Worm (Caenorhabditis elegans) whole organism, L4/young adult: ENCODE results near the gene fipr-4.

Experiments
- W03F9.2 ChIP-seq: fragments of 150-350 bp; optimal IDR thresholded peaks from 2 replicates; lab custom pipeline; 2014; ENCODE audit warnings: missing biosample characterization, missing genetic modification characterization
- dao-5 ChIP-seq: sonication (generic microtip); optimal IDR thresholded peaks from 2 replicates; lab custom pipeline; 2016; ENCODE audit warnings: missing genotype, missing genetic modification characterization, moderate library complexity, missing compliant biosample characterization
- him-1 ChIP-seq: sonication (generic microtip); optimal IDR thresholded peaks from 2 replicates; lab custom pipeline; 2016; ENCODE audit warnings: missing genotype, missing genetic modification reagents, missing genetic modification characterization, missing compliant biosample characterization

The fipr-4 gene

ce11 chrV:10247673-10248239 is 19.5 kb upstream of the fipr-4 start:
- TF ChIP-seq him-1, result no peak
- TF ChIP-seq dao-5 (tag; lab: Kevin White, UChicago), result no peak
- TF ChIP-seq W03F9.2 (tag; lab: Kevin White, UChicago), result no peak

ce11 chrV:10246967-10247366 is 18.7 kb upstream of the fipr-4 start:
- TF ChIP-seq him-1, result no peak
- TF ChIP-seq dao-5 (tag; lab: Kevin White, UChicago), result no peak
- no peak for TF ChIP-seq W03F9.2 (tag; lab: Kevin White, UChicago)

DNA sequence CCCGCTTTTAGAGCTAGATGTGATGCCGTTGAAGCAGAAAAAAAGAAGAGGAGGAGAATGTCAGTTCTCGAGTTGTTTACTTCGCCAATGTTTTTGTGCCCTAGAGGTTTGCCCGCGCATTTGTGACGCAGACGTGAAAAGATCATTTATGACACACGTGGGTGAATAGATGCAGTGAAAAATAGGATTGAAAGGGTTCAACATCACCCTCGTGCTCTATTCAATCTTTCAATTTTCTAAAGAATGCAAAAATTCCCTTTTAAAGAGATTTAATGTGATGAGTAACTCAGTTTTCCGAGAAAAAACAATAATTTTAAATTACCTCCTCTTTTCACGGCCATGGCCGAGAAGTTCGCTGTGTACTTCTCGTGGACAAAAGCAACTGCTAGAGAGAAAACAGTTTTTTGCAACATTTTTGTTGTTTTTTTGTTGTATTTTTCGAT is 18.2 kb upstream of the fipr-4 start:
- no peak for TF ChIP-seq dao-5 (tag; lab: Kevin White, UChicago)
- TF ChIP-seq him-1, result no peak
- TF ChIP-seq W03F9.2 (tag; lab: Kevin White, UChicago), result no peak

ce11 chrV:10245615-10246014 is 17.4 kb upstream of the fipr-4 start:
- TF ChIP-seq him-1 (no peak), W03F9.2 (tag; lab: Kevin White, UChicago) (no peak), dao-5 (tag; lab: Kevin White, UChicago) (no peak)

- TF ChIP-seq W03F9.2 (tag; lab: Kevin White, UChicago), result no peak
- no peak for TF ChIP-seq dao-5 (tag; lab: Kevin White, UChicago)
- no peak for TF ChIP-seq him-1
Observed at ce11 chrV:10244018-10244720, 15.9 kb upstream of the fipr-4 start.

- TF ChIP-seq W03F9.2 (tag; lab: Kevin White, UChicago), result no peak
- TF ChIP-seq dao-5 (tag; lab: Kevin White, UChicago), result no peak
- TF ChIP-seq him-1, result no peak
Observed at ce11 chrV:10243105-10243504, 14.8 kb upstream of the fipr-4 start, which contains the start of gene C12D8.9. Gene C12D8.9, minus strand, starts transcription at chrV:10243205.

ce11 chrV:10241121-10241803 is 13.0 kb upstream of the fipr-4 start, which contains the start of the genes C12D8.21 and col-148:
Gene C12D8.21, minus strand, starts transcription at chrV:10241188.
Gene col-148, plus strand, starts transcription at chrV:10241753.
- TF ChIP-seq dao-5 (tag; lab: Kevin White, UChicago), result no peak
- TF ChIP-seq him-1, result no peak
- TF ChIP-seq W03F9.2 (tag; lab: Kevin White, UChicago), result no peak

DNA sequence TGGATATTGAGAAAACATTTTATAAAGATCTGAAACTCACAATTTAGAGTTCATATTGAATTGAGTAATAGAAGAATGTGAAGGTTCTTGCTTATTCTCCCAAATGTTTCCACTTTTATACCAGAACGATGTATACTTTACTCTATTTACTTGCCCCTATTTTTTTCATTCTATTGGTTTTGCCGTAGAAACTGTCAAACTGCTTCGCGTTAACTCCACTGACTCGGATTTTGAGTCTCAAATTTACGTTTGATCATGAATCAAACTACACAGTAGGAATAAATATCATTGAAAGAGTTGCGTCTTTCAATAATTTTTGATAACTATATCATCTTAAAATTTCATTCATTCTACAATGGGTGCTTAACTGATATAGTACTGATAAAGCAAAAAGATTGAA is 11.6 kb upstream of the fipr-4 start, which contains the start of gene fipr-8:
Gene fipr-8 (minus strand): TSS at position 101 of the 400 bp plus-strand sequence.
- TF ChIP-seq him-1, result no peak
- no peak for TF ChIP-seq dao-5 (tag; lab: Kevin White, UChicago)
- no peak for TF ChIP-seq W03F9.2 (tag; lab: Kevin White, UChicago)

ce11 chrV:10238665-10239064 is 10.4 kb upstream of the fipr-4 start, which contains the start of gene fubl-1:
Gene fubl-1, minus strand, starts transcription at chrV:10238866.
- TF ChIP-seq W03F9.2 (tag; lab: Kevin White, UChicago) (no peak), dao-5 (tag; lab: Kevin White, UChicago) (no peak), him-1 (no peak)

- TF ChIP-seq W03F9.2 (tag; lab: Kevin White, UChicago), result no peak
- no peak for TF ChIP-seq dao-5 (tag; lab: Kevin White, UChicago)
- TF ChIP-seq him-1, result no peak
Observed at ce11 chrV:10237959-10238444, 9.7 kb upstream of the fipr-4 start.

- TF ChIP-seq dao-5 (tag; lab: Kevin White, UChicago) (no peak), him-1 (no peak), W03F9.2 (tag; lab: Kevin White, UChicago) (no peak)
Observed at ce11 chrV:10237171-10237570, 8.9 kb upstream of the fipr-4 start.

DNA sequence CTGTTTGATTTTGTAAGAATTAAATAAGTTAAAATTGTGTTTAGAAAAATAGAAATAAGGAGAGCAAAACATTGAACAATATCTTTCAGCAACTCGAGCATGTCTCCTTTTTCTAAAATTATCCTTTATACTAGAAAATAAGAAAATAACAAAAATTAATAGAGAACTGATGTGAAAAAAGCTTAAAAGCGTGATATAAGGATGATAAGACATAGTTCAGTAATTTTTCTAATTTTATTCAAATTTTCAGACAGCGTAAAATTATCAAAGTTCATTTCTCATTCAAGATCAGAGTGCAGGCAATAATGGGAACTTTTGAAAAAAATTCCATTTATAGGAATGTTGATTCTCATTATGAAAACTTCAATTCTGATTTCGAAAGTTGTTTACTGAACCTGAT is 5.1 kb upstream of the fipr-4 start, which contains the start of gene str-182:
Gene str-182 (minus strand): TSS at position 101 of the 400 bp plus-strand sequence.
- TF ChIP-seq him-1 (no peak), W03F9.2 (tag; lab: Kevin White, UChicago) (no peak), dao-5 (tag; lab: Kevin White, UChicago) (no peak)

- TF ChIP-seq him-1 (no peak), W03F9.2 (tag; lab: Kevin White, UChicago) (no peak), dao-5 (tag; lab: Kevin White, UChicago) (no peak)
Observed at ce11 chrV:10230932-10231331, 2.7 kb upstream of the fipr-4 start, which contains the start of gene fipr-6. Gene fipr-6, plus strand, starts transcription at chrV:10231232.
